Worm (Caenorhabditis elegans): ENCODE results near the gene srx-3.

DNA sequence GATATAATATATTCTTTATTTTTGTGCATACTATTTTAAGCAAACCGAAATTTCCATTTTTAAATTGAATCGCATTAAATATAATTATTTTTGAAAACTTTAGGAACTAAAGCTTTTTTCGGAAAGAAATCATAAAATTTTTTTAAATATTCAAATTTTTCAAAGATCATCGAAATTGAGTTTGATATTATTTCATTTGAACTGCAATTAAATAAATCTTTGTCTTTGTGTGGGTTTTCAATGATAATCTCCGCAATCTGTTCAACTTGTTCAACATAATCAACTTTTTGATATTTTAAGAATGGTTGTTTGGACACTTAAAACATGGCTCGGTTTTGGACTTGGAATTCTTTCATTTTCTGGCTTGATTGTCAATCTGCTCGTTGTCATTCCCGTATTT, 3.8 kb downstream of the srx-3 start, which contains the start of gene srx-2:
- TF ChIP-seq tab-1 (GFP tag; IDR thresholded peaks at IDR 0.05) (no peak), med-1 (GFP tag; optimal IDR thresholded peaks at IDR 0.05; ENCODE audit: insufficient read depth) (no peak), ztf-23 (GFP tag; IDR thresholded peaks at IDR 0.05) (no peak), T22C8.4 (GFP tag; IDR thresholded peaks at IDR 0.05) (no peak), flt-1 (GFP tag; IDR thresholded peaks at IDR 0.05) (no peak), klf-2 (GFP tag; conservative IDR thresholded peaks at IDR 0.05) (no peak), ztf-29 (GFP tag; IDR thresholded peaks at IDR 0.05) (no peak), ref-1 (GFP tag; conservative IDR thresholded peaks at IDR 0.05) (no peak), cog-1 (tag; optimal IDR thresholded peaks at IDR 0.05) (no peak)

Data from whole organism, midembryonic.